Fruit fly (Drosophila melanogaster): ENCODE measurements around the gene TwdlY.

TwdlY gene

dm6 chrX:16781055-16781454 lies 46.3 kb downstream of the TwdlY start (continued):
- TF ChIP-seq org-1 (GFP tag; optimal IDR thresholded peaks at IDR 0.05) (peak; percentile 3), fu2 (GFP tag; optimal IDR thresholded peaks at IDR 0.05) (peak; percentile 17), luna (GFP tag; optimal IDR thresholded peaks at IDR 0.05) (no peak), CHES-1-like (GFP tag; optimal IDR thresholded peaks at IDR 0.05) (peak; percentile 45), CG10267 (tag; optimal IDR thresholded peaks at IDR 0.05) (no peak), al (GFP tag; IDR thresholded peaks at IDR 0.05) (peak; percentile 30; the same call in 1 of the 2 replicates), chn (GFP tag; optimal IDR thresholded peaks at IDR 0.05) (peak; percentile 35), Dad (GFP tag; optimal IDR thresholded peaks at IDR 0.05) (peak; percentile 24), Antp (GFP tag; optimal IDR thresholded peaks at IDR 0.05) (peak; percentile 30), ems (GFP tag; optimal IDR thresholded peaks at IDR 0.05) (no peak), ro (GFP tag; IDR thresholded peaks at IDR 0.05) (no peak), CG4854 (GFP tag; optimal IDR thresholded peaks at IDR 0.05) (no peak), yki (optimal IDR thresholded peaks at IDR 0.05) (no peak), Myb (GFP tag; optimal IDR thresholded peaks at IDR 0.05) (peak; percentile 22), Dp (GFP tag; optimal IDR thresholded peaks at IDR 0.05) (no peak), CrebB (tag; optimal IDR thresholded peaks at IDR 0.05) (no peak), prd (optimal IDR thresholded peaks at IDR 0.05) (no peak), prd (GFP tag; IDR thresholded peaks at IDR 0.05) (0 out of 3 replicates have a peak, but pooled peaks have one; percentile 16), HHEX (GFP tag; optimal IDR thresholded peaks at IDR 0.05) (peak; percentile 29), Rfx (GFP tag; IDR thresholded peaks at IDR 0.05) (peak; percentile 67), sd (tag; optimal IDR thresholded peaks at IDR 0.05) (peak; percentile 23), CG12769 (tag; optimal IDR thresholded peaks at IDR 0.05) (peak; percentile 70), CG1233 (GFP tag; optimal IDR thresholded peaks at IDR 0.05) (no peak), Poxn (GFP tag; IDR thresholded peaks at IDR 0.05) (no peak), gfzf (GFP tag; optimal IDR thresholded peaks at IDR 0.05) (no peak), CG4404 (GFP tag; IDR thresholded peaks at IDR 0.05) (0 out of 2 replicates have a peak, but pooled peaks have one; percentile 11), HLH3B (GFP tag; IDR thresholded peaks at IDR 0.05) (no peak), Trl (optimal IDR thresholded peaks at IDR 0.05) (no peak), Trl (GFP tag; optimal IDR thresholded peaks at IDR 0.05) (no peak), mam (GFP tag; optimal IDR thresholded peaks at IDR 0.05) (peak; percentile 34), cwo (GFP tag; optimal IDR thresholded peaks at IDR 0.05) (peak; percentile 17), ac (GFP tag; optimal IDR thresholded peaks at IDR 0.05) (no peak), CG2116 (GFP tag; optimal IDR thresholded peaks at IDR 0.05) (peak; percentile 6), CG30403 (GFP tag; optimal IDR thresholded peaks at IDR 0.05) (peak; percentile 6)

dm6 chrX:16782175-16782916 lies 47.6 kb downstream of the TwdlY start:
- TF ChIP-seq nom (GFP tag; optimal IDR thresholded peaks at IDR 0.05), result no peak
- no peak for TF ChIP-seq CG30431 (GFP tag; optimal IDR thresholded peaks at IDR 0.05)
- TF ChIP-seq Bgb (GFP tag; IDR thresholded peaks at IDR 0.05; ENCODE audit: partially characterized antibody), result no peak
- TF ChIP-seq CG14710 (tag; optimal IDR thresholded peaks at IDR 0.05), result peak; percentile 23
- TF ChIP-seq knrl (GFP tag; IDR thresholded peaks at IDR 0.05; ENCODE audit: partially characterized antibody), result no peak
- peak; percentile 76 for TF ChIP-seq Ets65A (GFP tag)
- TF ChIP-seq CG12769 (tag; optimal IDR thresholded peaks at IDR 0.05), result peak; percentile 41
- peak; percentile 21 for TF ChIP-seq CG18619 (GFP tag; optimal IDR thresholded peaks at IDR 0.05)
- peak; percentile 37 for TF ChIP-seq CG8944 (GFP tag; optimal IDR thresholded peaks at IDR 0.05)
- peak; percentile 49 for TF ChIP-seq ATbp (GFP tag; optimal IDR thresholded peaks at IDR 0.05)
- no peak for TF ChIP-seq ERR (GFP tag; optimal IDR thresholded peaks at IDR 0.05)
- TF ChIP-seq Oaz (GFP tag; IDR thresholded peaks at IDR 0.05), result no peak
- peak; percentile 49 for TF ChIP-seq CG18599 (GFP tag; optimal IDR thresholded peaks at IDR 0.05)
- peak; percentile 18 for TF ChIP-seq Nf-YC (tag; optimal IDR thresholded peaks at IDR 0.05)
- TF ChIP-seq Vsx1 (GFP tag; optimal IDR thresholded peaks at IDR 0.05), result no peak
- no peak for TF ChIP-seq CG3407 (GFP tag; optimal IDR thresholded peaks at IDR 0.05)
- peak; percentile 25 for TF ChIP-seq CG10147 (GFP tag; optimal IDR thresholded peaks at IDR 0.05)
- TF ChIP-seq CG13894 (tag; optimal IDR thresholded peaks at IDR 0.05), result peak; percentile 74
- TF ChIP-seq Pdp1 (GFP tag; optimal IDR thresholded peaks at IDR 0.05), result peak; percentile 38 to 49

Data from whole organism, embryonic.